Fruit fly (Drosophila melanogaster): Measurements from ENCODE around the gene CG34298.

Gene CG34298

dm6 chr3R:29995035-29995434 is 4.6 kb upstream of the CG34298 start, which contains the start of the genes CG7903 and Sas-6:
TSS of gene CG7903 (minus strand) at chr3R:29995231.
TSS of gene Sas-6 (plus strand) at chr3R:29995357.
- TF ChIP-seq CG17806 (tag; optimal IDR thresholded peaks at IDR 0.05) (no peak), CG4496 (GFP tag; IDR thresholded peaks at IDR 0.05) (peak; percentile 44; the same call in 1 of the 3 replicates), fd96Ca (GFP tag; IDR thresholded peaks at IDR 0.05) (no peak), CG14655 (GFP tag; optimal IDR thresholded peaks at IDR 0.05) (no peak)

dm6 chr3R:29997607-29998236 is 1.9 kb upstream of the CG34298 start, which contains the start of the genes CG15525 and CG11504:
TSS of gene CG15525 (minus strand) at chr3R:29997676.
TSS of gene CG11504 (plus strand) at chr3R:29997900.
- no peak for TF ChIP-seq CG8159 (tag; optimal IDR thresholded peaks at IDR 0.05)
- peak; percentile 19; the same call in 1 of the 2 replicates for TF ChIP-seq Ets98B (GFP tag; IDR thresholded peaks at IDR 0.05)

- no peak for TF ChIP-seq CG13204 (GFP tag; optimal IDR thresholded peaks at IDR 0.05)
- no peak for TF ChIP-seq CG17806 (tag; optimal IDR thresholded peaks at IDR 0.05)
- no peak for TF ChIP-seq EcR (GFP tag; optimal IDR thresholded peaks at IDR 0.05)
- no peak for TF ChIP-seq CG10348 (GFP tag; IDR thresholded peaks at IDR 0.05)
- no peak for TF ChIP-seq CG32121 (GFP tag; IDR thresholded peaks at IDR 0.05)
- no peak for TF ChIP-seq D1 (tag; optimal IDR thresholded peaks at IDR 0.05)
These were observed 691 bp downstream of the CG34298 start, which contains the start of gene Tace for dm6 chr3R:30000286-30000685. TSS of gene Tace (plus strand) at chr3R:30000530.

dm6 chr3R:30004648-30005047 is 5.1 kb downstream of the CG34298 start, which contains the start of the genes Nlp and Nph:
TSS of gene Nlp (plus strand) at chr3R:30004785.
TSS of gene Nph (minus strand) at chr3R:30004861.
- TF ChIP-seq fd96Ca (GFP tag; IDR thresholded peaks at IDR 0.05) = no peak
- TF ChIP-seq CG17806 (tag; optimal IDR thresholded peaks at IDR 0.05) = no peak
- peak; percentile 14 for TF ChIP-seq Snoo (tag; optimal IDR thresholded peaks at IDR 0.05)
- TF ChIP-seq CG8301 (tag; optimal IDR thresholded peaks at IDR 0.05) = no peak
- TF ChIP-seq CG13204 (GFP tag; optimal IDR thresholded peaks at IDR 0.05) = no peak
- TF ChIP-seq Pif1A (GFP tag; optimal IDR thresholded peaks at IDR 0.05) = no peak
- no peak for TF ChIP-seq Pif1B (GFP tag; optimal IDR thresholded peaks at IDR 0.05)
- no peak for TF ChIP-seq Ets98B (GFP tag; IDR thresholded peaks at IDR 0.05)

- TF ChIP-seq CG17806 (tag; optimal IDR thresholded peaks at IDR 0.05) = peak; percentile 42
- no peak for TF ChIP-seq rn (GFP tag; IDR thresholded peaks at IDR 0.05)
- peak; percentile 76 for TF ChIP-seq Ets98B (GFP tag; IDR thresholded peaks at IDR 0.05)
- peak; percentile 34 for TF ChIP-seq CG34367 (tag; optimal IDR thresholded peaks at IDR 0.05)
- TF ChIP-seq CG8301 (tag; optimal IDR thresholded peaks at IDR 0.05) = peak; percentile 39
- TF ChIP-seq CG13204 (GFP tag; optimal IDR thresholded peaks at IDR 0.05) = no peak
- TF ChIP-seq Snoo (tag; optimal IDR thresholded peaks at IDR 0.05) = no peak
- no peak for TF ChIP-seq CG9948 (tag; optimal IDR thresholded peaks at IDR 0.05)
- peak; percentile 55; the same call in 1 of the 3 replicates for TF ChIP-seq fd96Ca (GFP tag; IDR thresholded peaks at IDR 0.05)
- peak; percentile 60 for TF ChIP-seq EcR (GFP tag; optimal IDR thresholded peaks at IDR 0.05)
- peak; percentile 53 for TF ChIP-seq Pif1B (GFP tag; optimal IDR thresholded peaks at IDR 0.05)
- no peak for TF ChIP-seq D1 (tag; optimal IDR thresholded peaks at IDR 0.05)
- TF ChIP-seq CG15710 (tag; optimal IDR thresholded peaks at IDR 0.05) = peak; percentile 45
- peak; percentile 86 for TF ChIP-seq gl (tag; optimal IDR thresholded peaks at IDR 0.05)
- TF ChIP-seq CG32121 (GFP tag; IDR thresholded peaks at IDR 0.05) = no peak
- TF ChIP-seq CG4496 (GFP tag; IDR thresholded peaks at IDR 0.05) = peak; percentile 87
- peak; percentile 63 for TF ChIP-seq CG14655 (GFP tag; optimal IDR thresholded peaks at IDR 0.05)
- TF ChIP-seq Pif1A (GFP tag; optimal IDR thresholded peaks at IDR 0.05) = no peak
- peak; percentile 44 for TF ChIP-seq CG8159 (tag; optimal IDR thresholded peaks at IDR 0.05)
- TF ChIP-seq CG10348 (GFP tag; IDR thresholded peaks at IDR 0.05) = no peak
- peak; percentile 82 for TF ChIP-seq CG12605 (GFP tag; IDR thresholded peaks at IDR 0.05)
These were observed 5.9 kb downstream of the CG34298 start for dm6 chr3R:30005332-30005979.

- TF ChIP-seq CG9948 (tag; optimal IDR thresholded peaks at IDR 0.05) (no peak), CG8301 (tag; optimal IDR thresholded peaks at IDR 0.05) (no peak), Ets98B (GFP tag; IDR thresholded peaks at IDR 0.05) (no peak), gl (tag; optimal IDR thresholded peaks at IDR 0.05) (no peak)
These were observed 9.6 kb downstream of the CG34298 start, which contains the start of gene CG7912 for dm6 chr3R:30009173-30009572. TSS of gene CG7912 (minus strand) at chr3R:30009189.

Measured in whole organism, pupa.